Fruit fly (Drosophila melanogaster): ENCODE measurements around the gene CG42852.

Gene CG42852

DNA sequence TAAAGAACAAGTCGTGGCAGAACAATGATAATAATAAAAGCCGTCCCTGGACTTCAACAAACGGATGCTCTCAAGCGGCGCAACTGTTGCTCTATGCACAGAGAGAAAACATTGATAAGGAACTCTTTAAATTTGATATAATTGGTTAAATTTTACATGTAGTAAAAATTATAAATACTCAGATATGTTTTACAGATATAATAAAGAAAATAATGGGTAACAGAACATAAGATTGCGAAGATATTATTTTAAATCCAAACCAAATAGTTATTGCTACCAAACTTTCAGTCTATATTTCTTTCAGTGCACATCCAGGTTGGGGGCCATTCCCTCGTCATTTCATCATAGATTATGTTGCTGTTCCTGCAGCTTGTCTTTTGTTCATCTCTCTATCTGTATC lies 5.6 kb upstream of the CG42852 start (continued):
- TF ChIP-seq Smox (GFP tag; optimal IDR thresholded peaks at IDR 0.05), result no peak
- peak; percentile 32 to 59 for TF ChIP-seq ss (GFP tag; optimal IDR thresholded peaks at IDR 0.05)
- no peak for TF ChIP-seq lz (GFP tag; optimal IDR thresholded peaks at IDR 0.05)
- TF ChIP-seq cyc (GFP tag; optimal IDR thresholded peaks at IDR 0.05), result no peak
- no peak for TF ChIP-seq CG11294 (GFP tag; IDR thresholded peaks at IDR 0.05)
- no peak for TF ChIP-seq pdm3 (GFP tag; optimal IDR thresholded peaks at IDR 0.05)
- TF ChIP-seq salr (GFP tag; optimal IDR thresholded peaks at IDR 0.05), result peak in 1 of 2 experiments; percentile 65
- TF ChIP-seq Met (GFP tag; optimal IDR thresholded peaks at IDR 0.05), result no peak
- no peak for TF ChIP-seq vri (GFP tag; optimal IDR thresholded peaks at IDR 0.05)
- TF ChIP-seq Lpt (GFP tag; optimal IDR thresholded peaks at IDR 0.05), result peak; percentile 64
- peak; percentile 49; the same call in 1 of the 2 replicates for TF ChIP-seq Gug (GFP tag; IDR thresholded peaks at IDR 0.05)
- TF ChIP-seq Sox14 (GFP tag; optimal IDR thresholded peaks at IDR 0.05), result no peak
- no peak for TF ChIP-seq CG7368 (GFP tag; optimal IDR thresholded peaks at IDR 0.05)
- TF ChIP-seq esn (GFP tag; optimal IDR thresholded peaks at IDR 0.05), result no peak
- peak; percentile 32 for TF ChIP-seq Hr4 (GFP tag; optimal IDR thresholded peaks at IDR 0.05)
- peak; percentile 62; the same call in 1 of the 3 replicates for TF ChIP-seq eg (GFP tag; IDR thresholded peaks at IDR 0.05)
- TF ChIP-seq net (GFP tag; optimal IDR thresholded peaks at IDR 0.05), result peak; percentile 51

DNA sequence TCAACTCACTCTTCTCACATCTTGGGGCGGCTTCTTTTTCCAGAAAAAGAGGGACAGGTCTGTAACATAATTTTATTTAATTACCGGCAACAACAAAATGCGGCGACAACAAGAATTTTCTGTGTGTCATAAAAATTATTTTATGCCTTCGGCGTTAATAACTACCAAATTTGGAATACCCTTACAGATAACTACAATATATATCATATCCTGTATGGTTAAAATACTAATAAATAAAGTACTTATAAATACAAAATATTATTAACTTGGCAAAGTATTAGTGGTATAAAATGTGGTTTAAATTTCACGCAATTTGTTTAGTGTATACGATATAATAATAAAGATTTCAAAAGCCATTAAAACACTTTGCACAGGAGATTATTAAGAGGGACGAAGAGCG lies 4.5 kb upstream of the CG42852 start:
- TF ChIP-seq CG32006 (GFP tag; optimal IDR thresholded peaks at IDR 0.05) (peak; percentile 25), vri (GFP tag; optimal IDR thresholded peaks at IDR 0.05) (no peak), CG1621 (tag; optimal IDR thresholded peaks at IDR 0.05) (no peak), salr (GFP tag; optimal IDR thresholded peaks at IDR 0.05) (peak in 1 of 2 experiments; percentile 12), CG8119 (GFP tag; IDR thresholded peaks at IDR 0.05) (peak; percentile 35; the same call in 2 of the 3 replicates), Ets96B (tag; optimal IDR thresholded peaks at IDR 0.05) (peak; percentile 3), CG6792 (GFP tag; optimal IDR thresholded peaks at IDR 0.05) (no peak), Eip78C (GFP tag) (peak; percentile 37), CG8632 (GFP tag; optimal IDR thresholded peaks at IDR 0.05) (no peak), dsx (GFP tag; optimal IDR thresholded peaks at IDR 0.05; ENCODE audit: poor library complexity, severe bottlenecking) (no peak), fd59A (GFP tag; optimal IDR thresholded peaks at IDR 0.05) (no peak), CG11762 (GFP tag; optimal IDR thresholded peaks at IDR 0.05; ENCODE audit: insufficient read depth) (no peak), achi (GFP tag; optimal IDR thresholded peaks at IDR 0.05) (peak; percentile 10), cyc (GFP tag; optimal IDR thresholded peaks at IDR 0.05) (no peak), spab (GFP tag; optimal IDR thresholded peaks at IDR 0.05) (no peak), CG11902 (GFP tag; optimal IDR thresholded peaks at IDR 0.05) (no peak), CG15336 (GFP tag; IDR thresholded peaks at IDR 0.05) (peak; percentile 65), CG6854 (GFP tag; optimal IDR thresholded peaks at IDR 0.05) (no peak)

DNA sequence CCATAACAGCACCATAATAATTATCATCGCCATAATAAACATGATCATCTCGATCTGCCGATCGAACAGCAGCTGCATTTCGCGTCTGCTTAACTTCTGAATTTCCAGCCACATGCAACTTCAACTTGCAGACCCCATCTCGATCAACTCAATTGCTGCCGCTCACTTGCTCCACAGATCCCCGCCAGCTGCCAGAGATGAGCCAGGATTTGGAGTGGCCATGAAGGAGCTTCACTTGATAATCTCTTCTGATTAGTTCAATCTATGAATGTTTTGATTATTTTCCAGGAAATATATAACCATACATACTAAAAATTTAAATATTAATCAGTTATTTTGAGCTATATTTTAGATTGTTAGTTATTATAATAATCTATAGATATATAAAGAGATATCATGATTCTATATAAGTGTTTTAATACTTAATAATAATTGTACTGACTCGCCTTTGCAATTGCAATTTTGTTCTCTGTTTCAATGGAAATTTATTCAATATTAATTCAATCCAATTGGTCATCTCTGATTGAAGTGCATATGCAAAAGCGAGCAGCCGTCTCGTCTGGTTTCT lies 3.7 kb upstream of the CG42852 start:
- no peak for TF ChIP-seq OdsH (GFP tag; optimal IDR thresholded peaks at IDR 0.05)
- no peak for TF ChIP-seq CG6854 (GFP tag; optimal IDR thresholded peaks at IDR 0.05)
- peak; percentile 23 for TF ChIP-seq CG6276 (GFP tag; optimal IDR thresholded peaks at IDR 0.05)
- TF ChIP-seq CG7368 (GFP tag; optimal IDR thresholded peaks at IDR 0.05), result no peak
- TF ChIP-seq salr (GFP tag; optimal IDR thresholded peaks at IDR 0.05), result no peak
- no peak for TF ChIP-seq topi (GFP tag; optimal IDR thresholded peaks at IDR 0.05)
- no peak for TF ChIP-seq Gug (GFP tag; IDR thresholded peaks at IDR 0.05)
- TF ChIP-seq CG31627 (GFP tag; optimal IDR thresholded peaks at IDR 0.05), result no peak
- TF ChIP-seq Eip75B (GFP tag; optimal IDR thresholded peaks at IDR 0.05), result no peak
- TF ChIP-seq CG11762 (GFP tag; optimal IDR thresholded peaks at IDR 0.05; ENCODE audit: insufficient read depth), result no peak
- TF ChIP-seq fd59A (GFP tag; optimal IDR thresholded peaks at IDR 0.05), result no peak
- peak; percentile 7 for TF ChIP-seq Ets96B (tag; optimal IDR thresholded peaks at IDR 0.05)
- no peak for TF ChIP-seq Sox102F (GFP tag; optimal IDR thresholded peaks at IDR 0.05)
- no peak for TF ChIP-seq dac (GFP tag; optimal IDR thresholded peaks at IDR 0.05)
- no peak for TF ChIP-seq Ets21C (GFP tag; optimal IDR thresholded peaks at IDR 0.05)
- TF ChIP-seq CG32006 (GFP tag; optimal IDR thresholded peaks at IDR 0.05), result peak; percentile 53
- TF ChIP-seq CG11294 (GFP tag; IDR thresholded peaks at IDR 0.05), result no peak
- TF ChIP-seq vri (GFP tag; optimal IDR thresholded peaks at IDR 0.05), result no peak
- TF ChIP-seq net (GFP tag; optimal IDR thresholded peaks at IDR 0.05), result peak; percentile 7
- TF ChIP-seq CG8632 (GFP tag; optimal IDR thresholded peaks at IDR 0.05), result no peak
- TF ChIP-seq CG6792 (GFP tag; optimal IDR thresholded peaks at IDR 0.05), result no peak
- TF ChIP-seq CG11902 (GFP tag; optimal IDR thresholded peaks at IDR 0.05), result no peak
- no peak for TF ChIP-seq Blimp-1 (GFP tag; optimal IDR thresholded peaks at IDR 0.05)
- TF ChIP-seq ss (GFP tag; optimal IDR thresholded peaks at IDR 0.05), result peak in 1 of 2 experiments; percentile 15
- TF ChIP-seq CG8119 (GFP tag; IDR thresholded peaks at IDR 0.05), result 0 out of 3 replicates have a peak, but pooled peaks have one; percentile 14
- no peak for TF ChIP-seq acj6 (GFP tag; optimal IDR thresholded peaks at IDR 0.05)
- no peak for TF ChIP-seq Lpt (GFP tag; optimal IDR thresholded peaks at IDR 0.05)
- no peak for TF ChIP-seq Met (GFP tag; optimal IDR thresholded peaks at IDR 0.05)
- no peak for TF ChIP-seq cyc (GFP tag; optimal IDR thresholded peaks at IDR 0.05)
- TF ChIP-seq CG3032 (tag; optimal IDR thresholded peaks at IDR 0.05), result peak; percentile 26
- peak; percentile 13 for TF ChIP-seq CG10669 (GFP tag; optimal IDR thresholded peaks at IDR 0.05)
- no peak for TF ChIP-seq Hr4 (GFP tag; optimal IDR thresholded peaks at IDR 0.05)
